Worm (Caenorhabditis elegans) whole organism, L1 larva: ENCODE data around the gene Y47D7A.17.

ENCODE experiments used
- jun-1 ChIP-seq: fragments of 150-350 bp; optimal IDR thresholded peaks from 2 replicates; lab custom pipeline; 2014; ENCODE audit warnings: missing biosample characterization, missing genetic modification reagents, missing genetic modification characterization
- mef-2 ChIP-seq: fragments of 150-350 bp; optimal IDR thresholded peaks from 2 replicates; lab custom pipeline; 2014; ENCODE audit warnings: missing biosample characterization, missing genetic modification characterization
- mep-1 ChIP-seq: fragments of 150-350 bp; optimal IDR thresholded peaks from 2 replicates; lab custom pipeline; 2014; ENCODE audit warnings: missing biosample characterization, missing genetic modification characterization
- skn-1 ChIP-seq: fragments of 150-350 bp; optimal IDR thresholded peaks from 2 replicates; lab custom pipeline; 2014; ENCODE audit warnings: missing biosample characterization, missing genetic modification characterization

ce11 chrV:4418116-4418515 lies 6.5 kb upstream of the Y47D7A.17 start, which contains the start of gene Y47D7A.6:
- TF ChIP-seq mep-1 (tag; lab: Kevin White, UChicago), result no peak
- no peak for TF ChIP-seq jun-1
- no peak for TF ChIP-seq skn-1 (tag; lab: Kevin White, UChicago)
- no peak for TF ChIP-seq mef-2 (tag; lab: Kevin White, UChicago)
